Worm (Caenorhabditis elegans): ENCODE measurements around the gene nlp-78.

The nlp-78 gene

DNA sequence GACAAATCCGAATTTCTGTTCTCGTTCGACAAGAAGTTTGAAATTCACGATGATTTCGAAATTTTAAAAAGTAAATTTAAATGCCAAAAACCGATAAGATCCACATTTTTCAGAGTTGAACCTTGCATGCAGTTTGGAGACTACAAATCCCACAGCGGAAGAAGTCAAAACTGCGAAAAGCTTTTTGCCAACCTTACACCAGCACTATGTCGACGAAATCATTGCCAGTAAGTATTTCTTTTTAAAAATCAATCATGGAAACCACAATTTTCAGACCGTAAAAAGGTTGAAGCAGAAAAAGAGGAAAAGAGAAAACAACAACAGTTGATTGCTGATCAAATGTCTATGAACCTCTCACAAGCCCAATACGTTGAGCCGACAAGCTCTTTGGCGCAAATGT, 34.9 kb downstream of the nlp-78 start:
- no peak for TF ChIP-seq skn-1 (tag; optimal IDR thresholded peaks at IDR 0.05)
- no peak for TF ChIP-seq nhr-43 (tag; optimal IDR thresholded peaks at IDR 0.05; ENCODE audit: poor library complexity, severe bottlenecking)
- no peak for TF ChIP-seq daf-12 (tag; optimal IDR thresholded peaks at IDR 0.05)
- TF ChIP-seq unc-62 (GFP tag; optimal IDR thresholded peaks at IDR 0.05) = no peak
- no peak for TF ChIP-seq ZK546.5 (tag; optimal IDR thresholded peaks at IDR 0.05)
- no peak for TF ChIP-seq nhr-25 (tag; optimal IDR thresholded peaks at IDR 0.05)
- TF ChIP-seq fos-1 (tag; optimal IDR thresholded peaks at IDR 0.05) = no peak
- no peak for TF ChIP-seq snpc-4 (tag; optimal IDR thresholded peaks at IDR 0.05)
- no peak for TF ChIP-seq R02D3.7 (tag; optimal IDR thresholded peaks at IDR 0.05)
- TF ChIP-seq aly-2 (tag; optimal IDR thresholded peaks at IDR 0.05) = no peak
- no peak for TF ChIP-seq nhr-28 (tag; optimal IDR thresholded peaks at IDR 0.05)
- TF ChIP-seq ama-1 (optimal IDR thresholded peaks at IDR 0.05) = no peak
- TF ChIP-seq jun-1 (tag; optimal IDR thresholded peaks at IDR 0.05) = no peak
- no peak for TF ChIP-seq lin-39 (tag; optimal IDR thresholded peaks at IDR 0.05)
- no peak for TF ChIP-seq egl-27 (tag; optimal IDR thresholded peaks at IDR 0.05)
- TF ChIP-seq lin-15B (tag; optimal IDR thresholded peaks at IDR 0.05) = no peak
- no peak for TF ChIP-seq nhr-12 (tag; optimal IDR thresholded peaks at IDR 0.05)
- no peak for TF ChIP-seq ceh-16 (tag; optimal IDR thresholded peaks at IDR 0.05)

DNA sequence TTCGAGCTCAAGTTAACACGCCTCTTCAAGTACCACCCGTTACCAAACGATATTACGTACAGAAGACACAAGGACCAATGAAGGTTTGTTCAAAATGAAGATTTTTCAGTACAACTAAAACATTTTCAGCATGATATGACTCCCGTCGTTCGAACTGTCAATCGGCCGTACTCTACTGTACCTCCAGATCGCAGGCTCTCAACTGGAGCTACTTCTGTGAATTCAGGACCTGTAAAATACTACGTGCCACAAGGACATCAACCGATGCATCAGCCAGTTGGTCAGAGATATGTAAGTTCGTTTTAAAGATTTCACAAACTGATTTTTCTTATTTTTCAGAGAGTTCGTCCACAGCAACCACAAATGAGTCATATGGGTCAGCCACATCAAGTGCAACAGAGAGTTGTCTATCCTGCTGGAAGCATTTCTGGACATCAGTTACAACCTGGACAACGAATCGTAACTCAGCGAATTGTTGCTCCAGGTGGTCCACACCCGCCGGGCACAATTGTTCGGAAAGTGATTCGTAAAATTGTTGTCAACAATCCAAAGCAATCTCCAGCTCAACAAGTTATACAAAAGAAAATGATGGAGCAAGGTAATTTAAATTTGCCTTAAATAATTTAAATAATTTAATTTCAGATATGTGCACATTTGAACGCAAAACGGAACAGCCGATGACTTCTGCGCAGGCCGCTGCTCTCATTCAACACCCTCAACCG, 35.6 kb downstream of the nlp-78 start:
- TF ChIP-seq ama-1 (optimal IDR thresholded peaks at IDR 0.05) (no peak), unc-62 (GFP tag; optimal IDR thresholded peaks at IDR 0.05) (no peak), lin-39 (tag; optimal IDR thresholded peaks at IDR 0.05) (no peak), snpc-4 (tag; optimal IDR thresholded peaks at IDR 0.05) (no peak), ceh-82 (tag; optimal IDR thresholded peaks at IDR 0.05) (no peak), nhr-25 (tag; optimal IDR thresholded peaks at IDR 0.05) (no peak), mml-1 (tag; optimal IDR thresholded peaks at IDR 0.05) (no peak), pqm-1 (tag; optimal IDR thresholded peaks at IDR 0.05) (no peak), R02D3.7 (tag; optimal IDR thresholded peaks at IDR 0.05) (no peak), fos-1 (tag; optimal IDR thresholded peaks at IDR 0.05) (no peak)

DNA sequence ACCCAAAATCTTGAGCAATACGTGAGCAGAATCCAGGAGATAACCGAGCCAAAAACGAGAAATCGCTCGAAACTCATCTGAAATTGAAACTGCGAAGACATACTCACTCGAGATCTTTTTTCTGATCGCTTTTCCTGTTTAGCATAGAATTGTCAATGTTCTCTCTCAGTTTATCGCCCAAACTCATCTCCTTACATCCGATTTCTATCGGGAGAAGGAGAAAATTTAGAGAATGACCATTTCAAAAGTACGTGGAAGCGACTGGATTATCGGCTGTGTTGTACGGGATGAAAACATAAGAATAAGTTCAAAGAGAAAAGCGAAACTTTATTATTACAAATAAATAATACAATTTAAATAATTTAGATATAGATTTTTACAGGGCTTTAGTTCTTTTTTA, 36.9 kb downstream of the nlp-78 start, which contains the start of gene T23G7.2:
TSS of gene T23G7.2 (minus strand) at position 101 of the 400 bp plus-strand sequence.
- no peak for TF ChIP-seq nhr-23 (tag; optimal IDR thresholded peaks at IDR 0.05)
- TF ChIP-seq eor-1 (tag; optimal IDR thresholded peaks at IDR 0.05) = no peak
- TF ChIP-seq nhr-76 (tag; optimal IDR thresholded peaks at IDR 0.05) = no peak
- TF ChIP-seq R02D3.7 (tag; optimal IDR thresholded peaks at IDR 0.05) = no peak

DNA sequence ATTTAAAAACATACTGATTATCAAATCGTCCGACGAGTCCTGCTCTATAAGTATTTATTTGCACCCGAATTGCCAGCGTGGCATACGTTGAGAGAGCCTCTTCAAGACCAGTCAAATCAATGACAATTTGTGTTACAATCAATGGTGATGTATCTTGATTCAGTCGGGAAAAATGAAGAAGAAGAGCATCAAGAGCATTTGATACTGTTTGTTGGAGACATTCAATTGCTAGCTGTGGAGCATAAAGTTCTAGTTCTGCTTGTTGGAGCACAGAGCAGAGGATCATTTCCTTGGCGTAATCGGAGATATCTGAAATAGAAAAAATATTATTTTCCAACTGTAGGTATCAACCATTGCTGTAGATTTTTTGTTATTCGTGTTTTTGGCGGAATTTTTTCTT, 37.5 kb downstream of the nlp-78 start:
- TF ChIP-seq lsy-12 (tag; optimal IDR thresholded peaks at IDR 0.05) = no peak
- TF ChIP-seq hmg-11 (tag; optimal IDR thresholded peaks at IDR 0.05) = no peak
- TF ChIP-seq aly-2 (tag; optimal IDR thresholded peaks at IDR 0.05) = no peak
- no peak for TF ChIP-seq nhr-43 (tag; optimal IDR thresholded peaks at IDR 0.05; ENCODE audit: poor library complexity, severe bottlenecking)
- no peak for TF ChIP-seq fkh-2 (tag; optimal IDR thresholded peaks at IDR 0.05)
- TF ChIP-seq nfya-1 (tag; optimal IDR thresholded peaks at IDR 0.05; ENCODE audit: insufficient read depth) = no peak
- TF ChIP-seq ama-1 (optimal IDR thresholded peaks at IDR 0.05) = no peak
- TF ChIP-seq daf-12 (tag; optimal IDR thresholded peaks at IDR 0.05) = no peak
- no peak for TF ChIP-seq ztf-4 (tag; optimal IDR thresholded peaks at IDR 0.05)
- TF ChIP-seq nhr-12 (tag; optimal IDR thresholded peaks at IDR 0.05) = no peak
- TF ChIP-seq egl-27 (tag; optimal IDR thresholded peaks at IDR 0.05) = no peak
- TF ChIP-seq jun-1 (tag; optimal IDR thresholded peaks at IDR 0.05) = no peak
- no peak for TF ChIP-seq sea-2 (GFP tag; optimal IDR thresholded peaks at IDR 0.05)
- no peak for TF ChIP-seq nhr-23 (tag; optimal IDR thresholded peaks at IDR 0.05)
- no peak for TF ChIP-seq R02D3.7 (tag; optimal IDR thresholded peaks at IDR 0.05)
- TF ChIP-seq unc-62 (GFP tag; optimal IDR thresholded peaks at IDR 0.05) = no peak
- no peak for TF ChIP-seq ZK546.5 (tag; optimal IDR thresholded peaks at IDR 0.05)
- no peak for TF ChIP-seq nhr-25 (tag; optimal IDR thresholded peaks at IDR 0.05)
- TF ChIP-seq nhr-77 (tag; optimal IDR thresholded peaks at IDR 0.05) = no peak
- TF ChIP-seq elt-1 (tag; optimal IDR thresholded peaks at IDR 0.05) = no peak

DNA sequence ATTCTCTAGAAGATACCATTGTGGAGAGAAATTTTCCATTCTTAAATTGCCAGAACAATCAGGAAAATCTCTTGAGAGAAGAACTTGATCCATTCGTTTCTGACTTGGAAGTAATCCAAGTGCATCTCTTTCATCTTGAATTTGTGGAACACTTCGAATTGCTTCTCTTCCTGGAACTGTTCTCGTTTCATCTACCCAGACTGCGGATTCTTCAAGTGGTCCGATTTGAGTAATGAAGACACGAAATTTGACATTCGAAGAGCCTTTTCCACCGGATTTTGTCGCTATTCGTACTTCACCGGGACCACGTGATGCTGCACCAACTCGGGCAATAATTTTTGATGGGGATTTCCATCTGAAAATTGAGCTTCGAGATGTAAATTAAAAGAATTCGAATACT, 40.5 kb downstream of the nlp-78 start:
- TF ChIP-seq nhr-11 (tag; optimal IDR thresholded peaks at IDR 0.05) (no peak), unc-39 (tag; optimal IDR thresholded peaks at IDR 0.05) (no peak), aly-2 (tag; optimal IDR thresholded peaks at IDR 0.05) (no peak), ama-1 (optimal IDR thresholded peaks at IDR 0.05) (no peak), elt-1 (tag; optimal IDR thresholded peaks at IDR 0.05) (no peak), lsy-12 (tag; optimal IDR thresholded peaks at IDR 0.05) (no peak), lin-39 (tag; optimal IDR thresholded peaks at IDR 0.05) (no peak), nhr-237 (tag; optimal IDR thresholded peaks at IDR 0.05) (no peak)
